Fruit fly (Drosophila melanogaster) whole organism, adult: ENCODE results near the gene CG34316.

Source experiments
- CG12768 ChIP-seq: fragments of 200-800 bp; sonication (Bioruptor generic); optimal IDR thresholded peaks from 2 replicates; lab custom pipeline; 2017; ENCODE audit warnings: missing biosample characterization, missing genetic modification characterization, mild to moderate bottlenecking, moderate library complexity, missing genetic modification reagents
- CG1620 ChIP-seq: fragments of 200-800 bp; sonication (Bioruptor generic); optimal IDR thresholded peaks from 2 replicates; lab custom pipeline; 2016; ENCODE audit warnings: missing biosample characterization, missing genetic modification characterization
- CG5204 ChIP-seq: fragments of 200-800 bp; sonication (Bioruptor generic); optimal IDR thresholded peaks from 2 replicates; lab custom pipeline; 2016; ENCODE audit warnings: missing biosample characterization, missing genetic modification characterization
- bab1 ChIP-seq: fragments of 200-800 bp; sonication (Bioruptor generic); optimal IDR thresholded peaks from 3 replicates; lab custom pipeline; 2019; ENCODE audit warnings: missing biosample characterization, mild to moderate bottlenecking, missing genetic modification characterization, moderate library complexity

dm6 chr3R:15198052-15198793 lies 32.2 kb upstream of the CG34316 start:
- TF ChIP-seq CG1620 (GFP tag; lab: Kevin White, UChicago) (no peak), CG12768 (GFP tag; lab: Kevin White, UChicago) (no peak), CG5204 (GFP tag; lab: Kevin White, UChicago) (no peak), bab1 (GFP tag; lab: Kevin White, UChicago) (no peak)
